Fruit fly (Drosophila melanogaster) Kc167 (cell line): ENCODE results near the gene CG13606.

Experiments used
- Sin3A ChIP-seq: fragments of >200 bp; optimal IDR thresholded peaks from 2 replicates; lab custom pipeline; 2018; ENCODE audit warnings: missing external identifiers
- h ChIP-seq: fragments of >200 bp; optimal IDR thresholded peaks from 3 replicates; lab custom pipeline; 2018; ENCODE audit warnings: missing external identifiers
- psq ChIP-seq: fragments of >200 bp; optimal IDR thresholded peaks from 2 replicates; lab custom pipeline; 2017; ENCODE audit warnings: missing external identifiers
- ttk ChIP-seq: sonication (Bioruptor generic); optimal IDR thresholded peaks from 2 replicates; lab custom pipeline; 2017; ENCODE audit warnings: missing external identifiers

DNA sequence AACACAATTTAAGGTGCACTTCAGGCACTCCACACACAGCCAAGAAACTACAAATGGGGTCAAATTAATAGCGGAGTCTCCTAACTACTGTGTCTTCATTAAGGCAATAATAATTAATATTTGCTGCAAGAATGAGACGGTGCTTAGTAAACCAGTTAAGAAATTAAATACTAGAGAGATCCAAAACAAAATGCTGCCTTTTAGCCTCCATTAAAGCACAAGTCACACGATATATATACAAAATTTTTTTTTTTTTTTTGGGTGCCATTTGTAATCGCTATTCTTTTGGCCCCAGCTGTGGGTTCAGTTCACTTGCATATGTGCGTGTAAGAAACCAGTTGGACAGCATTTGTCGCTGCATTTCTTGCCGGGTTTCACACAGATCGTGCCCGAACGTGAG lies 31.0 kb downstream of the CG13606 start:
- TF ChIP-seq psq (lab: Kevin White, UChicago) (no peak), Sin3A (lab: Kevin White, UChicago) (no peak), ttk (lab: Kevin White, UChicago) (no peak), h (lab: Kevin White, UChicago) (no peak)
